Worm (Caenorhabditis elegans): ENCODE measurements around the gene nas-25.

nas-25 gene

ce11 chrII:8813659-8814058 lies 12.2 kb upstream of the nas-25 start:
- TF ChIP-seq nhr-12 (tag; optimal IDR thresholded peaks at IDR 0.05): no peak
- TF ChIP-seq lin-13 (GFP tag; optimal IDR thresholded peaks at IDR 0.05): peak; percentile 27
- no peak for TF ChIP-seq hlh-17 (GFP tag; optimal IDR thresholded peaks at IDR 0.05; ENCODE audit: borderline replicate concordance)
- peak; percentile 73 for TF ChIP-seq tbx-2 (tag; optimal IDR thresholded peaks at IDR 0.05)
- TF ChIP-seq lin-39 (tag; optimal IDR thresholded peaks at IDR 0.05): no peak
- TF ChIP-seq lir-3 (tag; optimal IDR thresholded peaks at IDR 0.05; ENCODE audit: poor library complexity): peak; percentile 61
- no peak for TF ChIP-seq sup-37 (GFP tag; optimal IDR thresholded peaks at IDR 0.05)
- TF ChIP-seq unc-30 (tag; optimal IDR thresholded peaks at IDR 0.05): no peak
- peak; percentile 82 for TF ChIP-seq snu-23 (GFP tag; optimal IDR thresholded peaks at IDR 0.05)
- no peak for TF ChIP-seq unc-86 (tag; optimal IDR thresholded peaks at IDR 0.05)
- no peak for TF ChIP-seq nhr-84 (tag; optimal IDR thresholded peaks at IDR 0.05)
- TF ChIP-seq zip-4 (GFP tag; optimal IDR thresholded peaks at IDR 0.05): no peak
- no peak for TF ChIP-seq ceh-90 (tag; optimal IDR thresholded peaks at IDR 0.05)
- TF ChIP-seq irx-1 (tag; optimal IDR thresholded peaks at IDR 0.05): peak; percentile 36
- no peak for TF ChIP-seq F16B12.6 (tag; optimal IDR thresholded peaks at IDR 0.05)
- peak; percentile 10 for TF ChIP-seq nhr-77 (tag; optimal IDR thresholded peaks at IDR 0.05)
- TF ChIP-seq isw-1 (GFP tag; IDR thresholded peaks at IDR 0.05): no peak
- no peak for TF ChIP-seq aha-1 (tag; optimal IDR thresholded peaks at IDR 0.05)
- TF ChIP-seq nhr-85 (tag): peak; percentile 98
- TF ChIP-seq C34B4.2 (tag; optimal IDR thresholded peaks at IDR 0.05): no peak
- TF ChIP-seq unc-62 (GFP tag; optimal IDR thresholded peaks at IDR 0.05): no peak
- no peak for TF ChIP-seq ztf-4 (tag; optimal IDR thresholded peaks at IDR 0.05)
- no peak for TF ChIP-seq hlh-4 (tag; optimal IDR thresholded peaks at IDR 0.05)
- no peak for TF ChIP-seq pax-3 (tag; optimal IDR thresholded peaks at IDR 0.05)
- no peak for TF ChIP-seq efl-1 (optimal IDR thresholded peaks at IDR 0.05)
- TF ChIP-seq efl-1 (GFP tag; optimal IDR thresholded peaks at IDR 0.05 in 1 of 2): no peak
- TF ChIP-seq nhr-237 (tag; optimal IDR thresholded peaks at IDR 0.05): no peak
- no peak for TF ChIP-seq Y116A8C.19 (tag; optimal IDR thresholded peaks at IDR 0.05; ENCODE audit: borderline replicate concordance)
- no peak for TF ChIP-seq snpc-4 (tag; optimal IDR thresholded peaks at IDR 0.05)
- no peak for TF ChIP-seq mef-2 (tag; optimal IDR thresholded peaks at IDR 0.05)
- no peak for TF ChIP-seq ama-1 (optimal IDR thresholded peaks at IDR 0.05)
- peak; percentile 28 for TF ChIP-seq vab-15 (tag; optimal IDR thresholded peaks at IDR 0.05)
- no peak for TF ChIP-seq mab-9 (GFP tag; IDR thresholded peaks at IDR 0.05)
- no peak for TF ChIP-seq ceh-88 (GFP tag; IDR thresholded peaks at IDR 0.05)
- TF ChIP-seq nhr-19 (GFP tag; conservative IDR thresholded peaks at IDR 0.05): peak; percentile 93
- peak; percentile 1 to 24 (median 21) for TF ChIP-seq dpl-1 (GFP tag; optimal IDR thresholded peaks at IDR 0.05)
- peak in 1 of 3 experiments; percentile 5 for TF ChIP-seq ceh-82 (tag; optimal IDR thresholded peaks at IDR 0.05)
- TF ChIP-seq sptf-1 (tag; optimal IDR thresholded peaks at IDR 0.05): no peak
- no peak for TF ChIP-seq skn-1 (tag; optimal IDR thresholded peaks at IDR 0.05)
- TF ChIP-seq elt-3 (tag; optimal IDR thresholded peaks at IDR 0.05): peak in 5 of 6 experiments; percentile 79 to 95 (median 86)
- TF ChIP-seq mep-1 (tag; optimal IDR thresholded peaks at IDR 0.05): peak; percentile 13
- peak; percentile 74 for TF ChIP-seq nhr-90 (tag; optimal IDR thresholded peaks at IDR 0.05; ENCODE audit: poor library complexity)
- no peak for TF ChIP-seq fkh-4 (tag; optimal IDR thresholded peaks at IDR 0.05; ENCODE audit: borderline replicate concordance)
- no peak for TF ChIP-seq elt-2 (tag; optimal IDR thresholded peaks at IDR 0.05)
- TF ChIP-seq egl-27 (tag; optimal IDR thresholded peaks at IDR 0.05): no peak
- no peak for TF ChIP-seq nhr-28 (tag; optimal IDR thresholded peaks at IDR 0.05)
- no peak for TF ChIP-seq efl-3 (GFP tag; optimal IDR thresholded peaks at IDR 0.05)
- no peak for TF ChIP-seq pqm-1 (tag; optimal IDR thresholded peaks at IDR 0.05)
- TF ChIP-seq tlp-1 (tag; optimal IDR thresholded peaks at IDR 0.05): no peak
- TF ChIP-seq pag-3 (tag; optimal IDR thresholded peaks at IDR 0.05; ENCODE audit: borderline replicate concordance, insufficient read depth): no peak
- no peak for TF ChIP-seq xbp-1 (tag; optimal IDR thresholded peaks at IDR 0.05)
- TF ChIP-seq C04F5.9 (tag; optimal IDR thresholded peaks at IDR 0.05): no peak
- TF ChIP-seq nhr-76 (tag; optimal IDR thresholded peaks at IDR 0.05): no peak
- no peak for TF ChIP-seq rnt-1 (tag; optimal IDR thresholded peaks at IDR 0.05)

All from whole organism, L1 larva.